Fruit fly (Drosophila melanogaster) Kc167 (cell line): ENCODE measurements around the gene CG10338.

Experiments
- h ChIP-seq: fragments of >200 bp; optimal IDR thresholded peaks from 3 replicates; lab custom pipeline; 2018; ENCODE audit warnings: missing external identifiers
- ttk ChIP-seq: sonication (Bioruptor generic); optimal IDR thresholded peaks from 2 replicates; lab custom pipeline; 2017; ENCODE audit warnings: missing external identifiers

DNA sequence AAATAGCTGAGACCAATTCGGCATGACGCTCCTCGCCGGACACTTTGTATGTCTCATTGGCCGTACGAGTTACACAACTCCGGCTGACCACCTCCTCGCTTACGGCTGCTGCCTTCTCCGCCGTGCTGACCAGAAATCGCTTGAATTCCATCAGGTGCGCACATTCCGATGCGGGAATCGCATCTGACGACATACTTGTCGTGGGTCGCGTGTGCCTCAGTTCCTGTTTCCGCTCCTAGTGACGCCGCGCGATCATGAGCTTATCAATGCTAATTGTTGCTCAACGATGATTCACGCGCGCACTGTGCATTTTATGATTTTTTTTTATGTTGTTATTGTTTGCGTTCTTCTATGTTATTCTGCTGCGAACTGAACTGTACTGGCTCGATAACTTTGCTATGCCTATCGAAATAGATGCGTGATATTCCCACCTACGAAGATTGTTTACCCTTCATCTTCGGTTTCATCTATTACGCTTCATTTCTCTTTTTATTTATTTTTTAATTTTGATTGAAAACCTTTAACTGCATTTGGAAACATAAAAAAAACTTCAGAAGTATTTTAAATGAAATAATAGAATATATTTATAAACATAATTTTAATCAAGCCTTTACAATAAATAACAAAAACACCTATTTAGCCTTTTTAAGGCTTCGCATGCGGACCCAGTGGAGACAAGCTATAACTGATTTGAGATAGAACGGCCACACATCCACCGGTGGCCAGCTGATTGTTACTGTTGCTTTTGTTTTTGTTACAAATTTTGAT, 7.4 kb downstream of the CG10338 start, which contains the start of the genes CG10376 and CG10343:
- TF ChIP-seq ttk (lab: Kevin White, UChicago) (no peak), h (no peak)
